Worm (Caenorhabditis elegans) whole organism, L4 larva: ENCODE data around the gene clpr-2.

Experiments
- aha-1 ChIP-seq: fragments of 150-350 bp; peaks from one replicate; lab custom pipeline; 2014; ENCODE audit warnings: missing biosample characterization, missing genetic modification characterization
- ceh-20 ChIP-seq: fragments of 200-800 bp; sonication (Bioruptor generic); IDR thresholded peaks from 2 replicates; pipeline ENCODE4 v1.3.6; 2022; ENCODE audit warnings: missing genetic modification reagents, missing genetic modification characterization, missing compliant biosample characterization
- daf-16 ChIP-seq, 3 experiments: sonication (generic microtip); optimal IDR thresholded peaks; 2 replicates each; lab custom pipeline; 2016 to 2017; ENCODE audit warnings: missing genetic modification characterization in 3 of 3, missing genetic modification reagents in 3 of 3, mild to moderate bottlenecking in 2 of 3, missing compliant biosample characterization in 2 of 3, missing biosample characterization in 1 of 3, moderate library complexity in 1 of 3
- hlh-11 ChIP-seq: fragments of 200-800 bp; sonication (Bioruptor generic); optimal IDR thresholded peaks from 2 replicates; lab custom pipeline; 2018; ENCODE audit warnings: mild to moderate bottlenecking, missing genetic modification characterization, missing compliant biosample characterization
- hlh-30 ChIP-seq: sonication (generic microtip); optimal IDR thresholded peaks from 2 replicates; lab custom pipeline; 2017; ENCODE audit warnings: antibody characterized with exemption, mild to moderate bottlenecking, missing genetic modification characterization, missing compliant biosample characterization; ENCODE audit not compliant: insufficient read depth
- lin-38 ChIP-seq: fragments of 200-800 bp; sonication (Bioruptor generic); IDR thresholded peaks from 2 replicates; pipeline ENCODE4 v1.3.6; 2022; ENCODE audit warnings: missing genetic modification reagents, missing genetic modification characterization, missing compliant biosample characterization
- lsy-2 ChIP-seq, 2 experiments: fragments of 150-350 bp in 1 of 2; sonication (generic microtip) in 1 of 2; optimal IDR thresholded peaks; 2 replicates each; lab custom pipeline; 2014 to 2017; ENCODE audit warnings: missing biosample characterization in 2 of 2, missing genetic modification characterization in 2 of 2
- mdl-1 ChIP-seq, 2 experiments: fragments of 150-350 bp in 1 of 2; sonication (generic microtip) in 1 of 2; optimal IDR thresholded peaks; 2 replicates each; lab custom pipeline; 2014 to 2017; ENCODE audit warnings: missing biosample characterization in 2 of 2, missing genetic modification characterization in 2 of 2
- mxl-2 ChIP-seq: fragments of 200-800 bp; sonication (Bioruptor generic); conservative IDR thresholded peaks from 2 replicates; pipeline ENCODE4 v1.3.6; 2022; ENCODE audit warnings: missing genetic modification reagents, missing genetic modification characterization, missing compliant biosample characterization
- mxl-3 ChIP-seq: fragments of 200-800 bp; sonication (Bioruptor generic); optimal IDR thresholded peaks from 2 replicates; lab custom pipeline; 2018; ENCODE audit warnings: mild to moderate bottlenecking, missing genetic modification characterization, missing compliant biosample characterization

Gene clpr-2

ce11 chrII:1309892-1310516, 51.3 kb downstream of the clpr-2 start, which contains the start of the genes alh-6 and fcho-1:
Gene alh-6, minus strand, starts transcription at chrII:1310133.
Gene fcho-1, plus strand, starts transcription at chrII:1310515.
- TF ChIP-seq mdl-1 (tag; optimal IDR thresholded peaks at IDR 0.05; lab: Kevin White, UChicago) (peak in 1 of 2 experiments; percentile 38), aha-1 (tag; lab: Kevin White, UChicago) (peak; percentile 44), mxl-3 (GFP tag; lab: Kevin White, UChicago) (peak; percentile 49), hlh-30 (tag; lab: Kevin White, UChicago) (peak; percentile 87), hlh-11 (tag; lab: Kevin White, UChicago) (peak; percentile 7), ceh-20 (GFP tag; lab: Robert Waterston, UW) (no peak), daf-16 (GFP tag; optimal IDR thresholded peaks at IDR 0.05; lab: Kevin White, UChicago) (no peak), daf-16 (tag; optimal IDR thresholded peaks at IDR 0.05; lab: Kevin White, UChicago) (no peak), lsy-2 (tag; optimal IDR thresholded peaks at IDR 0.05; lab: Kevin White, UChicago) (peak in 1 of 2 experiments; percentile 29), lin-38 (GFP tag; lab: Robert Waterston, UW) (peak; percentile 31), mxl-2 (no peak)
